Worm (Caenorhabditis elegans) whole organism, L4 larva: ENCODE data around the gene frm-7.

Experiments
- D1046.2 ChIP-seq: fragments of 200-800 bp; sonication (Bioruptor generic); IDR thresholded peaks from 2 replicates; pipeline ENCODE4 v1.3.6; 2022; ENCODE audit warnings: missing genetic modification characterization, missing compliant biosample characterization
- F26F4.8 ChIP-seq: fragments of 200-800 bp; sonication (Bioruptor generic); conservative IDR thresholded peaks from 2 replicates; pipeline ENCODE4 v1.3.6; 2022; ENCODE audit warnings: missing genetic modification characterization, missing compliant biosample characterization
- F37D6.2 ChIP-seq: sonication (generic microtip); optimal IDR thresholded peaks from 2 replicates; lab custom pipeline; 2016; ENCODE audit warnings: mild to moderate bottlenecking, missing genetic modification characterization, missing compliant biosample characterization
- F49E8.2 ChIP-seq: sonication (generic microtip); optimal IDR thresholded peaks from 2 replicates; lab custom pipeline; 2016; ENCODE audit warnings: missing compliant biosample characterization, mild to moderate bottlenecking, missing genetic modification characterization, borderline replicate concordance
- Y75B8A.6 ChIP-seq: fragments of 200-800 bp; sonication (Bioruptor generic); IDR thresholded peaks from 2 replicates; pipeline ENCODE4 v1.3.6; 2022; ENCODE audit warnings: missing genetic modification reagents, missing genetic modification characterization, missing compliant biosample characterization
- ZK337.2 ChIP-seq: fragments of 200-800 bp; sonication (Bioruptor generic); IDR thresholded peaks from 2 replicates; pipeline ENCODE4 v1.3.6; 2022; ENCODE audit warnings: missing genetic modification reagents, missing genetic modification characterization, missing compliant biosample characterization
- arid-1 ChIP-seq: fragments of 200-800 bp; sonication (Bioruptor generic); conservative IDR thresholded peaks from 2 replicates; pipeline ENCODE4 v1.3.6; 2022; ENCODE audit warnings: missing genetic modification reagents, missing genetic modification characterization, missing compliant biosample characterization
- ceh-20 ChIP-seq: fragments of 200-800 bp; sonication (Bioruptor generic); IDR thresholded peaks from 2 replicates; pipeline ENCODE4 v1.3.6; 2022; ENCODE audit warnings: missing genetic modification reagents, missing genetic modification characterization, missing compliant biosample characterization
- ceh-44 ChIP-seq: fragments of 200-800 bp; sonication (Bioruptor generic); IDR thresholded peaks from 2 replicates; pipeline ENCODE4 v1.3.6; 2022; ENCODE audit warnings: missing genetic modification reagents, missing genetic modification characterization, missing compliant biosample characterization
- ceh-82 ChIP-seq: sonication (generic microtip); optimal IDR thresholded peaks from 2 replicates; lab custom pipeline; 2017; ENCODE audit warnings: missing biosample characterization, missing genetic modification characterization
- cey-2 ChIP-seq: sonication (generic microtip); optimal IDR thresholded peaks from 3 replicates; lab custom pipeline; 2017; ENCODE audit warnings: missing genetic modification characterization, mild to moderate bottlenecking, missing compliant biosample characterization, antibody characterized with exemption, borderline replicate concordance; ENCODE audit not compliant: insufficient read depth
- ctbp-1 ChIP-seq: fragments of 200-800 bp; sonication (Bioruptor generic); IDR thresholded peaks from 2 replicates; pipeline ENCODE4 v1.3.6; 2022; ENCODE audit warnings: missing genetic modification reagents, missing genetic modification characterization, missing compliant biosample characterization
- daf-12 ChIP-seq: fragments of 150-350 bp; optimal IDR thresholded peaks from 2 replicates; lab custom pipeline; 2014; ENCODE audit warnings: missing biosample characterization, missing genetic modification reagents, missing genetic modification characterization
- daf-16 ChIP-seq, 3 experiments: sonication (generic microtip); optimal IDR thresholded peaks; 2 replicates each; lab custom pipeline; 2016 to 2017; ENCODE audit warnings: missing genetic modification characterization in 3 of 3, missing genetic modification reagents in 3 of 3, mild to moderate bottlenecking in 2 of 3, missing compliant biosample characterization in 2 of 3, missing biosample characterization in 1 of 3, moderate library complexity in 1 of 3
- daf-19 ChIP-seq: fragments of 200-800 bp; sonication (Bioruptor generic); conservative IDR thresholded peaks from 2 replicates; pipeline ENCODE4 v1.3.6; 2022; ENCODE audit warnings: missing genetic modification characterization, missing compliant biosample characterization
- dpl-1 ChIP-seq: fragments of 150-350 bp; optimal IDR thresholded peaks from 2 replicates; lab custom pipeline; 2014; ENCODE audit warnings: missing biosample characterization, missing genetic modification reagents, missing genetic modification characterization
- egl-27 ChIP-seq: sonication (generic microtip); optimal IDR thresholded peaks from 3 replicates; lab custom pipeline; 2017; ENCODE audit warnings: missing biosample characterization, missing genetic modification reagents, missing genetic modification characterization
- egl-43 ChIP-seq: fragments of 200-800 bp; sonication (Bioruptor generic); IDR thresholded peaks from 2 replicates; pipeline ENCODE4 v1.3.6; 2022; ENCODE audit warnings: missing genetic modification reagents, missing genetic modification characterization, missing compliant biosample characterization
- hlh-11 ChIP-seq: fragments of 200-800 bp; sonication (Bioruptor generic); optimal IDR thresholded peaks from 2 replicates; lab custom pipeline; 2018; ENCODE audit warnings: mild to moderate bottlenecking, missing genetic modification characterization, missing compliant biosample characterization
- hlh-30 ChIP-seq: sonication (generic microtip); optimal IDR thresholded peaks from 2 replicates; lab custom pipeline; 2017; ENCODE audit warnings: antibody characterized with exemption, mild to moderate bottlenecking, missing genetic modification characterization, missing compliant biosample characterization; ENCODE audit not compliant: insufficient read depth
- hmg-1.1 ChIP-seq: fragments of 200-800 bp; sonication (Bioruptor generic); IDR thresholded peaks from 2 replicates; pipeline ENCODE4 v1.3.6; 2022; ENCODE audit warnings: missing genetic modification reagents, missing genetic modification characterization, missing compliant biosample characterization
- lim-7 ChIP-seq: fragments of 200-800 bp; sonication (Bioruptor generic); IDR thresholded peaks from 2 replicates; pipeline ENCODE4 v1.3.6; 2022; ENCODE audit warnings: missing genetic modification characterization, missing compliant biosample characterization
- lin-38 ChIP-seq: fragments of 200-800 bp; sonication (Bioruptor generic); IDR thresholded peaks from 2 replicates; pipeline ENCODE4 v1.3.6; 2022; ENCODE audit warnings: missing genetic modification reagents, missing genetic modification characterization, missing compliant biosample characterization
- lir-3 ChIP-seq: sonication (generic microtip); optimal IDR thresholded peaks from 2 replicates; lab custom pipeline; 2016; ENCODE audit warnings: mild to moderate bottlenecking, missing genetic modification characterization, missing compliant biosample characterization
- mep-1 ChIP-seq: fragments of 150-350 bp; sonication (generic microtip); optimal IDR thresholded peaks from 3 replicates; lab custom pipeline; 2014; ENCODE audit warnings: missing biosample characterization, missing genetic modification characterization
- mxl-2 ChIP-seq: fragments of 200-800 bp; sonication (Bioruptor generic); conservative IDR thresholded peaks from 2 replicates; pipeline ENCODE4 v1.3.6; 2022; ENCODE audit warnings: missing genetic modification reagents, missing genetic modification characterization, missing compliant biosample characterization
- nhr-102 ChIP-seq: sonication (generic microtip); optimal IDR thresholded peaks from 2 replicates; lab custom pipeline; 2016; ENCODE audit warnings: mild to moderate bottlenecking, missing genetic modification characterization, moderate library complexity, missing compliant biosample characterization
- nhr-11 ChIP-seq: fragments of 150-350 bp; optimal IDR thresholded peaks from 2 replicates; lab custom pipeline; 2014; ENCODE audit warnings: missing biosample characterization, missing genetic modification characterization
- nhr-111 ChIP-seq: fragments of 200-800 bp; sonication (Bioruptor generic); optimal IDR thresholded peaks from 2 replicates; lab custom pipeline; 2018; ENCODE audit warnings: mild to moderate bottlenecking, missing genetic modification characterization, missing compliant biosample characterization
- nhr-237 ChIP-seq: sonication (generic microtip); optimal IDR thresholded peaks from 2 replicates; lab custom pipeline; 2017; ENCODE audit warnings: missing biosample characterization, missing genetic modification characterization
- nhr-25 ChIP-seq: sonication (generic microtip); optimal IDR thresholded peaks from 2 replicates; lab custom pipeline; 2017; ENCODE audit warnings: missing genetic modification characterization, mild to moderate bottlenecking, missing compliant biosample characterization, antibody characterized with exemption, moderate library complexity, borderline replicate concordance; ENCODE audit not compliant: insufficient read depth
- nhr-41 ChIP-seq: fragments of 200-800 bp; sonication (Bioruptor generic); IDR thresholded peaks from 2 replicates; pipeline ENCODE4 v1.3.6; 2022; ENCODE audit warnings: missing genetic modification reagents, missing genetic modification characterization, missing compliant biosample characterization
- nhr-42 ChIP-seq: fragments of 200-800 bp; sonication (Bioruptor generic); IDR thresholded peaks from 2 replicates; pipeline ENCODE4 v1.3.6; 2022; ENCODE audit warnings: missing genetic modification characterization, missing compliant biosample characterization
- nhr-48 ChIP-seq: sonication (generic microtip); optimal IDR thresholded peaks from 2 replicates; lab custom pipeline; 2016; ENCODE audit warnings: mild to moderate bottlenecking, missing genetic modification characterization, missing compliant biosample characterization
- nhr-77 ChIP-seq: fragments of 150-350 bp; optimal IDR thresholded peaks from 2 replicates; lab custom pipeline; 2014; ENCODE audit warnings: missing biosample characterization, missing genetic modification characterization
- php-3 ChIP-seq: fragments of 200-800 bp; sonication (Bioruptor generic); IDR thresholded peaks from 2 replicates; pipeline ENCODE4 v1.3.6; 2022; ENCODE audit warnings: missing genetic modification reagents, missing genetic modification characterization, missing compliant biosample characterization
- saeg-2 ChIP-seq: fragments of 200-800 bp; sonication (Bioruptor generic); IDR thresholded peaks from 2 replicates; pipeline ENCODE4 v1.3.6; 2022; ENCODE audit warnings: missing genetic modification reagents, missing genetic modification characterization, missing compliant biosample characterization
- sdz-12 ChIP-seq: fragments of 200-800 bp; sonication (Bioruptor generic); optimal IDR thresholded peaks from 2 replicates; lab custom pipeline; 2018; ENCODE audit warnings: mild to moderate bottlenecking, missing genetic modification characterization, missing compliant biosample characterization
- skn-1 ChIP-seq: fragments of 150-350 bp; optimal IDR thresholded peaks from 2 replicates; lab custom pipeline; 2014; ENCODE audit warnings: missing biosample characterization, missing genetic modification characterization
- spr-3 ChIP-seq: fragments of 200-800 bp; sonication (Bioruptor generic); optimal IDR thresholded peaks from 2 replicates; lab custom pipeline; 2018; ENCODE audit warnings: mild to moderate bottlenecking, missing genetic modification characterization, missing compliant biosample characterization
- tra-1 ChIP-seq: fragments of 200-800 bp; sonication (Bioruptor generic); IDR thresholded peaks from 2 replicates; pipeline ENCODE4 v1.3.6; 2022; ENCODE audit warnings: missing genetic modification reagents, missing genetic modification characterization, missing compliant biosample characterization
- unc-130 ChIP-seq: sonication (generic microtip); optimal IDR thresholded peaks from 2 replicates; lab custom pipeline; 2016; ENCODE audit warnings: missing genetic modification reagents, missing genetic modification characterization, missing compliant biosample characterization
- zfp-2 ChIP-seq: sonication (generic microtip); optimal IDR thresholded peaks from 2 replicates; lab custom pipeline; 2016; ENCODE audit warnings: mild to moderate bottlenecking, missing genetic modification characterization, missing compliant biosample characterization
- zfp-3 ChIP-seq: fragments of 200-800 bp; sonication (Bioruptor generic); conservative IDR thresholded peaks from 2 replicates; pipeline ENCODE4 v1.3.6; 2022; ENCODE audit warnings: missing genetic modification reagents, missing genetic modification characterization, missing compliant biosample characterization

Gene frm-7

ce11 chrV:12331820-12332219, 29.5 kb downstream of the frm-7 start (continued):
- TF ChIP-seq ceh-20 (GFP tag; lab: Robert Waterston, UW) (0 out of 2 replicates have a peak, but pooled peaks have one; percentile 17), D1046.2 (GFP tag; lab: Robert Waterston, UW) (0 out of 2 replicates have a peak, but pooled peaks have one; percentile 5), dpl-1 (peak; percentile 26), hmg-1.1 (peak; percentile 73), sdz-12 (peak; percentile 37), unc-130 (GFP tag; lab: Kevin White, UChicago) (peak; percentile 53), daf-12 (tag; lab: Kevin White, UChicago) (no peak), tra-1 (GFP tag; lab: Robert Waterston, UW) (no peak), Y75B8A.6 (GFP tag; lab: Robert Waterston, UW) (no peak), daf-19 (GFP tag; lab: Robert Waterston, UW) (no peak), F37D6.2 (tag; lab: Kevin White, UChicago) (no peak), lim-7 (peak; percentile 72), mxl-2 (no peak), spr-3 (GFP tag; lab: Kevin White, UChicago) (peak; percentile 45), F26F4.8 (GFP tag; lab: Robert Waterston, UW) (0 out of 2 replicates have a peak, but pooled peaks have one; percentile 13), nhr-11 (tag; lab: Kevin White, UChicago) (peak; percentile 10), nhr-237 (tag; lab: Kevin White, UChicago) (no peak), saeg-2 (GFP tag; lab: Robert Waterston, UW) (no peak), arid-1 (GFP tag; lab: Robert Waterston, UW) (peak; percentile 51; the same call in 1 of the 2 replicates), zfp-3 (GFP tag; lab: Robert Waterston, UW) (no peak), ceh-44 (GFP tag; lab: Robert Waterston, UW) (peak; percentile 33; the same call in 1 of the 2 replicates)

ce11 chrV:12334387-12334786, 32.1 kb downstream of the frm-7 start:
- TF ChIP-seq nhr-11 (tag; lab: Kevin White, UChicago) (peak; percentile 45), ZK337.2 (GFP tag; lab: Robert Waterston, UW) (no peak), skn-1 (tag; lab: Kevin White, UChicago) (no peak), daf-16 (GFP tag; optimal IDR thresholded peaks at IDR 0.05; lab: Kevin White, UChicago) (peak in 1 of 2 experiments; percentile 94), daf-16 (tag; optimal IDR thresholded peaks at IDR 0.05; lab: Kevin White, UChicago) (no peak), nhr-41 (GFP tag; lab: Robert Waterston, UW) (no peak), egl-43 (GFP tag; lab: Robert Waterston, UW) (no peak), lin-38 (GFP tag; lab: Robert Waterston, UW) (no peak), hlh-30 (tag; lab: Kevin White, UChicago) (peak; percentile 24), mep-1 (tag; lab: Kevin White, UChicago) (no peak), sdz-12 (no peak), lim-7 (no peak), nhr-237 (tag; lab: Kevin White, UChicago) (no peak), nhr-77 (no peak)

DNA sequence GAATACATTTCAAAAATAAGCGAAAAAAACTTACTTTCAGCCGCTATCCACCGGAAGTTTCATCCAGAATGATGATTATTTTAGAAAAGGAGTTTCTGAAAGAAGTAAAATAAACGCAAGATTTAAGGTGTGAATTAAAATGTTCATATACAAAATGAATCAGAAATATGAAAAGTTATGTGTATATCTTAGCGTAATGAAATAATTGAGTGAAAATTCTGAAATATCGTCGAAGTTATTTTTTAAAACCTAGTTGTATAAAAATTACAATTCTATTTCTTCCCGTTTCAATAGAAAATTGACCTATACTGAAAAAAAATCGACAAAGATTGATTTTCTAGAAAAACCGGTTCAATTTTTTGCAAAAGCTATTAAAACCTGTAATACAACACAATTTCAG, 35.6 kb downstream of the frm-7 start, which contains the start of gene twk-13:
Gene twk-13 (minus strand): TSS at position 101 of the 400 bp plus-strand sequence.
- TF ChIP-seq ceh-44 (GFP tag; lab: Robert Waterston, UW), result no peak
- no peak for TF ChIP-seq nhr-42 (GFP tag; lab: Robert Waterston, UW)
- TF ChIP-seq sdz-12, result no peak
- no peak for TF ChIP-seq lir-3 (tag; lab: Kevin White, UChicago)
- no peak for TF ChIP-seq daf-19 (GFP tag; lab: Robert Waterston, UW)
- no peak for TF ChIP-seq zfp-2 (tag; lab: Kevin White, UChicago)
- TF ChIP-seq cey-2 (tag; lab: Kevin White, UChicago), result no peak
- no peak for TF ChIP-seq daf-16 (GFP tag; optimal IDR thresholded peaks at IDR 0.05; lab: Kevin White, UChicago)
- no peak for TF ChIP-seq daf-16 (tag; optimal IDR thresholded peaks at IDR 0.05; lab: Kevin White, UChicago)
- no peak for TF ChIP-seq egl-27
- no peak for TF ChIP-seq php-3 (GFP tag; lab: Robert Waterston, UW)
- TF ChIP-seq ctbp-1, result no peak
- no peak for TF ChIP-seq F49E8.2 (tag; lab: Kevin White, UChicago)
- TF ChIP-seq nhr-102 (tag; lab: Kevin White, UChicago), result no peak
- TF ChIP-seq hlh-11, result no peak
- TF ChIP-seq ceh-82, result no peak
- no peak for TF ChIP-seq nhr-111 (GFP tag; lab: Kevin White, UChicago)
- no peak for TF ChIP-seq nhr-11 (tag; lab: Kevin White, UChicago)
- no peak for TF ChIP-seq nhr-48
- TF ChIP-seq nhr-25 (tag; lab: Kevin White, UChicago), result no peak
